Worm (Caenorhabditis elegans): ENCODE data around the gene tofu-6.

- TF ChIP-seq elt-3 (tag; optimal IDR thresholded peaks at IDR 0.05), result no peak
- no peak for TF ChIP-seq nhr-237 (tag; optimal IDR thresholded peaks at IDR 0.05)
- TF ChIP-seq ztf-11 (tag; optimal IDR thresholded peaks at IDR 0.05), result no peak
- no peak for TF ChIP-seq sem-2 (GFP tag; optimal IDR thresholded peaks at IDR 0.05)
- no peak for TF ChIP-seq mab-5 (tag; optimal IDR thresholded peaks at IDR 0.05)
Observed at ce11 chrII:5426054-5426453, 5.0 kb downstream of the tofu-6 start.
